Worm (Caenorhabditis elegans): Measurements from ENCODE around the gene spin-2.
A peak's percentile ranks its signal among the peaks of the same experiment; 100 is the strongest.

The spin-2 gene

ce11 chrIV:13098652-13099051, 11.8 kb downstream of the spin-2 start, which contains the start of the genes dli-1, tin-9.2 and exos-4.1 (continued):
- peak; percentile 25 for TF ChIP-seq lin-13 (GFP tag; optimal IDR thresholded peaks at IDR 0.05)
- no peak for TF ChIP-seq pax-3 (tag; optimal IDR thresholded peaks at IDR 0.05)
- peak; percentile 80 to 82 for TF ChIP-seq lin-35 (GFP tag; optimal IDR thresholded peaks at IDR 0.05)

ce11 chrIV:13100415-13100814, 13.6 kb downstream of the spin-2 start, which contains the start of gene fask-1:
Gene fask-1, plus strand, starts transcription at chrIV:13100715.
- TF ChIP-seq lin-13 (GFP tag; optimal IDR thresholded peaks at IDR 0.05): no peak
- TF ChIP-seq nhr-19 (GFP tag; conservative IDR thresholded peaks at IDR 0.05): no peak
- no peak for TF ChIP-seq hpl-2 (GFP tag; optimal IDR thresholded peaks at IDR 0.05)
- TF ChIP-seq mab-9 (GFP tag; IDR thresholded peaks at IDR 0.05): no peak
- TF ChIP-seq mep-1 (tag; optimal IDR thresholded peaks at IDR 0.05): no peak
- no peak for TF ChIP-seq vab-15 (tag; optimal IDR thresholded peaks at IDR 0.05)
- no peak for TF ChIP-seq blmp-1 (tag; optimal IDR thresholded peaks at IDR 0.05)
- TF ChIP-seq isw-1 (GFP tag; IDR thresholded peaks at IDR 0.05): no peak
- TF ChIP-seq F16B12.6 (tag; optimal IDR thresholded peaks at IDR 0.05): no peak
- no peak for TF ChIP-seq unc-62 (GFP tag; optimal IDR thresholded peaks at IDR 0.05)
- no peak for TF ChIP-seq swsn-7 (tag; optimal IDR thresholded peaks at IDR 0.05)
- no peak for TF ChIP-seq pag-3 (tag; optimal IDR thresholded peaks at IDR 0.05; ENCODE audit: borderline replicate concordance, insufficient read depth)
- TF ChIP-seq nhr-76 (tag; optimal IDR thresholded peaks at IDR 0.05): no peak
- no peak for TF ChIP-seq C34B4.2 (tag; optimal IDR thresholded peaks at IDR 0.05)
- no peak for TF ChIP-seq ceh-90 (tag; optimal IDR thresholded peaks at IDR 0.05)
- TF ChIP-seq fkh-10 (GFP tag; optimal IDR thresholded peaks at IDR 0.05): no peak
- TF ChIP-seq nhr-84 (tag; optimal IDR thresholded peaks at IDR 0.05): no peak
- TF ChIP-seq nhr-77 (tag; optimal IDR thresholded peaks at IDR 0.05): no peak
- TF ChIP-seq tbx-2 (tag; optimal IDR thresholded peaks at IDR 0.05): no peak

ce11 chrIV:13104900-13105299, 18.1 kb downstream of the spin-2 start, which contains the start of gene rde-11:
Gene rde-11, plus strand, starts transcription at chrIV:13105200.
- TF ChIP-seq egl-13 (tag; optimal IDR thresholded peaks at IDR 0.05) (no peak), tbx-2 (tag; optimal IDR thresholded peaks at IDR 0.05) (no peak), elt-2 (tag; optimal IDR thresholded peaks at IDR 0.05) (no peak)

- TF ChIP-seq efl-1 (optimal IDR thresholded peaks at IDR 0.05) (no peak), efl-1 (GFP tag; optimal IDR thresholded peaks at IDR 0.05 in 1 of 2) (no peak), fkh-10 (GFP tag; optimal IDR thresholded peaks at IDR 0.05) (no peak), ama-1 (optimal IDR thresholded peaks at IDR 0.05) (no peak), irx-1 (tag; optimal IDR thresholded peaks at IDR 0.05) (no peak), nhr-19 (GFP tag; conservative IDR thresholded peaks at IDR 0.05) (no peak), ztf-4 (tag; optimal IDR thresholded peaks at IDR 0.05) (no peak), ceh-63 (GFP tag; optimal IDR thresholded peaks at IDR 0.05) (no peak), blmp-1 (tag; optimal IDR thresholded peaks at IDR 0.05) (no peak), mab-9 (GFP tag; IDR thresholded peaks at IDR 0.05) (no peak), nhr-77 (tag; optimal IDR thresholded peaks at IDR 0.05) (no peak), ces-1 (GFP tag; optimal IDR thresholded peaks at IDR 0.05) (no peak), vab-15 (tag; optimal IDR thresholded peaks at IDR 0.05) (no peak), sup-37 (GFP tag; optimal IDR thresholded peaks at IDR 0.05) (no peak), elt-2 (tag; optimal IDR thresholded peaks at IDR 0.05) (no peak)
Observed at ce11 chrIV:13107359-13107758, 20.6 kb downstream of the spin-2 start, which contains the start of gene B0564.2. Gene B0564.2, plus strand, starts transcription at chrIV:13107659.

- TF ChIP-seq blmp-1 (tag; optimal IDR thresholded peaks at IDR 0.05): peak; percentile 2
- no peak for TF ChIP-seq ces-1 (GFP tag; optimal IDR thresholded peaks at IDR 0.05)
Observed at ce11 chrIV:13108430-13108829, 21.6 kb downstream of the spin-2 start.

ce11 chrIV:13109751-13110150, 22.9 kb downstream of the spin-2 start, which contains the start of gene best-1:
Gene best-1, minus strand, starts transcription at chrIV:13109779.
- TF ChIP-seq nhr-71 (tag; optimal IDR thresholded peaks at IDR 0.05) (peak; percentile 45), snu-23 (GFP tag; optimal IDR thresholded peaks at IDR 0.05) (peak; percentile 25), F16B12.6 (tag; optimal IDR thresholded peaks at IDR 0.05) (no peak), swsn-7 (tag; optimal IDR thresholded peaks at IDR 0.05) (no peak), dsc-1 (tag; optimal IDR thresholded peaks at IDR 0.05) (no peak), irx-1 (tag; optimal IDR thresholded peaks at IDR 0.05) (no peak), egl-13 (tag; optimal IDR thresholded peaks at IDR 0.05) (no peak), ztf-4 (tag; optimal IDR thresholded peaks at IDR 0.05) (no peak), snpc-4 (tag; optimal IDR thresholded peaks at IDR 0.05) (no peak), ceh-8 (GFP tag; optimal IDR thresholded peaks at IDR 0.05) (no peak), unc-62 (GFP tag; optimal IDR thresholded peaks at IDR 0.05) (no peak), mef-2 (tag; optimal IDR thresholded peaks at IDR 0.05) (no peak), fkh-8 (tag; optimal IDR thresholded peaks at IDR 0.05) (no peak), nhr-85 (tag) (peak; percentile 67), efl-1 (optimal IDR thresholded peaks at IDR 0.05) (no peak), efl-1 (GFP tag; optimal IDR thresholded peaks at IDR 0.05 in 1 of 2) (no peak), C16A3.4 (tag; optimal IDR thresholded peaks at IDR 0.05) (no peak), grh-1 (GFP tag; IDR thresholded peaks at IDR 0.05) (no peak), nhr-12 (tag; optimal IDR thresholded peaks at IDR 0.05) (no peak), lsy-2 (tag; optimal IDR thresholded peaks at IDR 0.05) (peak in 1 of 2 experiments; percentile 54)

All from whole organism, L1 larva.